Fruit fly (Drosophila melanogaster) Kc167 (cell line): ENCODE measurements around the gene Nplp3.

ENCODE experiments used
- Myc ChIP-seq: fragments of >200 bp; optimal IDR thresholded peaks from 2 replicates; lab custom pipeline; 2017; ENCODE audit warnings: missing external identifiers
- Sin3A ChIP-seq: fragments of >200 bp; optimal IDR thresholded peaks from 2 replicates; lab custom pipeline; 2018; ENCODE audit warnings: missing external identifiers
- h ChIP-seq: fragments of >200 bp; optimal IDR thresholded peaks from 3 replicates; lab custom pipeline; 2018; ENCODE audit warnings: missing external identifiers
- insv ChIP-seq: fragments of >200 bp; optimal IDR thresholded peaks from 3 replicates; lab custom pipeline; 2018; ENCODE audit warnings: missing external identifiers
- psq ChIP-seq: fragments of >200 bp; optimal IDR thresholded peaks from 2 replicates; lab custom pipeline; 2017; ENCODE audit warnings: missing external identifiers
- ttk ChIP-seq: sonication (Bioruptor generic); optimal IDR thresholded peaks from 2 replicates; lab custom pipeline; 2017; ENCODE audit warnings: missing external identifiers

The Nplp3 gene

dm6 chr3L:16285346-16285911, 32.4 kb upstream of the Nplp3 start, which contains the start of gene CG13047:
TSS of gene CG13047 (minus strand) at chr3L:16285396.
- no peak for TF ChIP-seq ttk (lab: Kevin White, UChicago)
- no peak for TF ChIP-seq insv
- TF ChIP-seq h (lab: Kevin White, UChicago) = no peak
- TF ChIP-seq Sin3A (lab: Kevin White, UChicago) = no peak
- no peak for TF ChIP-seq Myc (lab: Kevin White, UChicago)
- no peak for TF ChIP-seq psq (lab: Kevin White, UChicago)

- no peak for TF ChIP-seq Sin3A (lab: Kevin White, UChicago)
- TF ChIP-seq psq (lab: Kevin White, UChicago) = no peak
- TF ChIP-seq ttk (lab: Kevin White, UChicago) = no peak
- TF ChIP-seq h (lab: Kevin White, UChicago) = no peak
- TF ChIP-seq Myc (lab: Kevin White, UChicago) = no peak
- TF ChIP-seq insv = no peak
Observed at dm6 chr3L:16286258-16286657, 31.6 kb upstream of the Nplp3 start.

- no peak for TF ChIP-seq Myc (lab: Kevin White, UChicago)
- no peak for TF ChIP-seq Sin3A (lab: Kevin White, UChicago)
- no peak for TF ChIP-seq h (lab: Kevin White, UChicago)
- TF ChIP-seq ttk (lab: Kevin White, UChicago) = no peak
- TF ChIP-seq psq (lab: Kevin White, UChicago) = no peak
- TF ChIP-seq insv = no peak
Observed at dm6 chr3L:16288322-16288721, 29.5 kb upstream of the Nplp3 start, which contains the start of gene CG13046. TSS of gene CG13046 (minus strand) at chr3L:16288422.

DNA sequence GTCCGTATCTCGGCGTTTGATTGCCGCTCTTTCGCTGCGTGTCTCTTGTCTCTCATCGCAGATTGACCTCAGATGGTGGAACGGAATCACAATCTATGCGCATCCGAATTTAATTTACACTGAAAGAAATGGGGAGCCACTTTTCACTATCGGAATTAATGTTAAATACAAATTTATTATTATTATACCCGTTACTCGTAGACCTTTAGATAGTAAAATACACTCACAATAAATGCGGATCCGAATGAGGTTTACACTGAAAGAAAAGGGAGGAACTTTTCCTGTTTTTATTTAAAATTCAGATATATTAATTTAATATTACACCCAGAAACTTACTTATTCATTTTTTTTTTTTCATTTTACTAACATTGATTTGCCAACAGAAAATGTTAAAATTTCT, 28.8 kb upstream of the Nplp3 start:
- TF ChIP-seq h (lab: Kevin White, UChicago) (no peak), Myc (lab: Kevin White, UChicago) (no peak), Sin3A (lab: Kevin White, UChicago) (no peak), insv (no peak), ttk (lab: Kevin White, UChicago) (no peak), psq (lab: Kevin White, UChicago) (no peak)

DNA sequence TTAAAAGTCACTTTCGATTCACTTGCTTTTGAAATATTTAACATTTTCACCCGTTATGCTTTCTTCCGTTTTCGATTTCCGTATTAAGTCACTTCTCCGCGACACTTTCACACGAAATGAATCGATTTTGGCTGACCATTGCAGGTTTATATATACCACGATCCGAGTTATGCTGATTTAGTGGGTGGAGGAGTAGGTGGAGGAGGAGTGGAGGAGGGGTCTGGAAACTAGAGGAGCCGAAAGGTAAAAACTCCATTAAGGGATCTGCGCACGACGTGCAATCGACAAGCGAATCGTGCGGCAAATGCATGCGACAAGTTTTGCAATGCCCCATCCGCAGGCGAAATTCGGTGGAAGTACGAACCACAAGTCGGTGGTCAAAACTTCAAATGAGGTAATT, 27.0 kb upstream of the Nplp3 start, which contains the start of gene CG13045:
Gene CG13045, minus strand, starts transcription at position 101 of the 400 bp plus-strand sequence.
- TF ChIP-seq ttk (lab: Kevin White, UChicago) (no peak), insv (no peak), psq (lab: Kevin White, UChicago) (no peak), Myc (lab: Kevin White, UChicago) (no peak), Sin3A (lab: Kevin White, UChicago) (no peak), h (lab: Kevin White, UChicago) (no peak)

DNA sequence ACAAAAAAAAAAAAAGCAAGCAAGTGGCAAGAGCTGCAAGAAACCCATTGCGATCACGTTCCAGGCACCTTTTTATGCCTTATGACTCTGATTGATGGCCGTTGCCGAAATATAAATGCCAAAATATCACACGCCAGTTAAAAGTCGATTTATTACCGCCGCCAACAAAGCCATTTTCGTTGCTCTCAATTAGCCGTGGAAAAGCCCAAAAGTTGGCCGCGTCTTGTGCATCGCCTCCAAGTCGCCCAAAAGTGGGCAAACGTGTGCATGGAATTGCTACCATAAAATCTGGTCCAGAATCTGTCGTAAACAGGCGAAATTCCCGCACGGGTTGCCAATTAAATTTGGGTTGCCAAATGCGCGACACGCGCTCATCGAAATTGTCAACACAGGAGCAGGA, 26.1 kb upstream of the Nplp3 start:
- no peak for TF ChIP-seq insv
- TF ChIP-seq Sin3A (lab: Kevin White, UChicago) = no peak
- TF ChIP-seq Myc (lab: Kevin White, UChicago) = no peak
- no peak for TF ChIP-seq h (lab: Kevin White, UChicago)
- no peak for TF ChIP-seq ttk (lab: Kevin White, UChicago)
- no peak for TF ChIP-seq psq (lab: Kevin White, UChicago)

- no peak for TF ChIP-seq ttk (lab: Kevin White, UChicago)
- no peak for TF ChIP-seq Myc (lab: Kevin White, UChicago)
- no peak for TF ChIP-seq insv
- TF ChIP-seq psq (lab: Kevin White, UChicago) = no peak
- TF ChIP-seq Sin3A (lab: Kevin White, UChicago) = no peak
- no peak for TF ChIP-seq h (lab: Kevin White, UChicago)
Observed at dm6 chr3L:16295447-16295846, 22.4 kb upstream of the Nplp3 start, which contains the start of gene CG4962. TSS of gene CG4962 (minus strand) at chr3L:16295547.

- TF ChIP-seq ttk (lab: Kevin White, UChicago) (no peak), psq (lab: Kevin White, UChicago) (no peak)
Observed at dm6 chr3L:16301153-16301552, 16.7 kb upstream of the Nplp3 start, which contains the start of gene CG4982. TSS of gene CG4982 (plus strand) at chr3L:16301453.

DNA sequence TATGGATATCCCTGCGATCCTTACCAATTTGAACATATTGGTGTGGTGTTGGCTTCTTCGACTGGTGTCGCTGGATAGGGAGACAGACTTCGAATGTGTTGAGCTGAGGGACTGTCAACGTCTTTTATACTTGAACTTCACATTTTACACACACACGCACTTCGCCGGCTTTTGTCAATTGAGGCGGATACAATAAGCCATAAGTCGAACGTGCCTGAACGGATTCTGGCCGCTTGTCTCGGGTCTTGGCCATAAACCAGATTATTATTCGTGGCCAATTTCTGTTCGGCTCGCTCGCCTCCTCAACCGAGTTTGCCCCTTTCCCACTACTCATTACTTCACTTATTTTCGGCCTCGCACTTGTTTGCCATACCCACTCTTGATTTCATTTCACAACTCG, 14.7 kb upstream of the Nplp3 start, which contains the start of gene CG13044:
Gene CG13044, minus strand, starts transcription at position 101 of the 400 bp plus-strand sequence.
- no peak for TF ChIP-seq psq (lab: Kevin White, UChicago)
- no peak for TF ChIP-seq Sin3A (lab: Kevin White, UChicago)
- TF ChIP-seq Myc (lab: Kevin White, UChicago) = no peak
- no peak for TF ChIP-seq h (lab: Kevin White, UChicago)
- TF ChIP-seq ttk (lab: Kevin White, UChicago) = no peak
- no peak for TF ChIP-seq insv

- TF ChIP-seq Sin3A (lab: Kevin White, UChicago) (no peak), ttk (lab: Kevin White, UChicago) (no peak), psq (lab: Kevin White, UChicago) (no peak), insv (no peak), Myc (lab: Kevin White, UChicago) (no peak), h (lab: Kevin White, UChicago) (no peak)
Observed at dm6 chr3L:16303982-16304381, 13.8 kb upstream of the Nplp3 start, which contains the start of gene CG43249. TSS of gene CG43249 (plus strand) at chr3L:16304282.

- no peak for TF ChIP-seq psq (lab: Kevin White, UChicago)
- TF ChIP-seq h (lab: Kevin White, UChicago) = no peak
- no peak for TF ChIP-seq Myc (lab: Kevin White, UChicago)
- no peak for TF ChIP-seq Sin3A (lab: Kevin White, UChicago)
- no peak for TF ChIP-seq insv
- TF ChIP-seq ttk (lab: Kevin White, UChicago) = no peak
Observed at dm6 chr3L:16305820-16306650, 11.8 kb upstream of the Nplp3 start, which contains the start of the genes CG13043 and CG13063. TSS of gene CG13043 (minus strand) at chr3L:16305870. TSS of gene CG13063 (plus strand) at chr3L:16306600.
